Fruit fly (Drosophila melanogaster) whole organism, wandering third instar larva: ENCODE data around the gene Cpr67Fb.

ENCODE experiments used
- CG32264 ChIP-seq: fragments of 200-800 bp; sonication (Bioruptor generic); optimal IDR thresholded peaks from 2 replicates; lab custom pipeline; 2016; ENCODE audit warnings: missing biosample characterization, missing genetic modification characterization
- Dfd ChIP-seq: fragments of >200 bp; optimal IDR thresholded peaks from 2 replicates; lab custom pipeline; 2017; ENCODE audit warnings: missing biosample characterization, missing genetic modification characterization
- Hr78 ChIP-seq: fragments of >200 bp; optimal IDR thresholded peaks from 2 replicates; lab custom pipeline; 2017; ENCODE audit warnings: missing biosample characterization, missing genetic modification characterization
- N ChIP-seq: fragments of >200 bp; optimal IDR thresholded peaks from 2 replicates; lab custom pipeline; 2018; ENCODE audit warnings: missing biosample characterization, missing external identifiers, missing genetic modification characterization
- br ChIP-seq: fragments of 200-800 bp; sonication (Bioruptor generic); optimal IDR thresholded peaks from 2 replicates; lab custom pipeline; 2016; ENCODE audit warnings: missing biosample characterization, missing genetic modification characterization
- ey ChIP-seq: fragments of 200-800 bp; sonication (Bioruptor generic); optimal IDR thresholded peaks from 2 replicates; lab custom pipeline; 2016; ENCODE audit warnings: missing biosample characterization, missing genetic modification characterization
- h ChIP-seq: fragments of 200-800 bp; sonication (Bioruptor generic); optimal IDR thresholded peaks from 3 replicates; lab custom pipeline; 2016; ENCODE audit warnings: missing biosample characterization, mild to moderate bottlenecking, missing genetic modification characterization
- pan ChIP-seq: fragments of >200 bp; optimal IDR thresholded peaks from 2 replicates; lab custom pipeline; 2017
- psq ChIP-seq: fragments of 200-800 bp; sonication (Bioruptor generic); optimal IDR thresholded peaks from 3 replicates; lab custom pipeline; 2017; ENCODE audit warnings: missing biosample characterization, mild to moderate bottlenecking, missing genetic modification characterization, moderate library complexity
- usp ChIP-seq: fragments of >200 bp; optimal IDR thresholded peaks from 2 replicates; lab custom pipeline; 2017; ENCODE audit warnings: missing biosample characterization, missing genetic modification characterization

DNA sequence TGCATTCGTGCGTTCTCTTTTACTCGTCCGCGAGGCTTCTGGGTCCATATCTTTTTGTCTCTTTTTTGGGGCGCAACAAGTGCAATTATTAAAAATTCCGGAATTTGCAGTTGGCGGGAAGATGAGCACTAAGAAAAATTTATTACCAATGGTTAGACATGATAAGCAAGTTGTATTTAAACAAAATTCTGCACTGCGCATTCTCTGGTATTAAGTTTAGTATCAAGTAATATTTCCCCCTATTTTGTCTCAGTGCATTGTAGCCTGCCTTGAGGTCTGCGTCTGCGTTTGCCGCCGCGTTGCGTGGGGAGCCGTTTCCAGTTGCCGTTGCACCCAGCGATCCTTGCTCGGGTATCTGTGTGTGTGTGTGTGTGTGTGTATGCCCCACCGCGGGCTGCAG is 46.3 kb downstream of the Cpr67Fb start:
- TF ChIP-seq br (peak; percentile 71), psq (GFP tag; lab: Kevin White, UChicago) (peak; percentile 73), h (GFP tag; lab: Kevin White, UChicago) (peak; percentile 77), ey (GFP tag; lab: Kevin White, UChicago) (peak; percentile 71), Dfd (GFP tag; lab: Kevin White, UChicago) (no peak), usp (GFP tag; lab: Kevin White, UChicago) (no peak), N (GFP tag; lab: Kevin White, UChicago) (no peak), CG32264 (GFP tag; lab: Kevin White, UChicago) (no peak), pan (lab: Kevin White, UChicago) (no peak), Hr78 (no peak)
